Fruit fly (Drosophila melanogaster) whole organism, embryonic: ENCODE results near the gene CG33267.

Experiments used
- CG10654 ChIP-seq: fragments of 200-800 bp; sonication (Bioruptor generic); optimal IDR thresholded peaks from 2 replicates; lab custom pipeline; 2016; ENCODE audit warnings: missing biosample characterization, missing genetic modification characterization
- CG1233 ChIP-seq: fragments of 200-800 bp; sonication (Bioruptor generic); optimal IDR thresholded peaks from 4 replicates; lab custom pipeline; 2018; ENCODE audit warnings: missing biosample characterization, mild to moderate bottlenecking, missing genetic modification characterization
- CG13296 ChIP-seq: fragments of 200-800 bp; sonication (Bioruptor generic); optimal IDR thresholded peaks from 3 replicates; lab custom pipeline; 2018; ENCODE audit warnings: missing biosample characterization, mild to moderate bottlenecking, missing genetic modification characterization
- CG14050 ChIP-seq: fragments of 200-800 bp; sonication (Bioruptor generic); IDR thresholded peaks from 3 replicates; pipeline ENCODE4 v1.3.6; 2022; ENCODE audit warnings: missing biosample characterization, missing genetic modification characterization
- CG14860 ChIP-seq: fragments of 200-800 bp; sonication (Bioruptor generic); IDR thresholded peaks from 3 replicates; pipeline ENCODE4 v1.3.6; 2022; ENCODE audit warnings: missing biosample characterization, missing genetic modification characterization; ENCODE audit not compliant: partially characterized antibody
- CG14965 ChIP-seq: fragments of 200-800 bp; sonication (Bioruptor generic); optimal IDR thresholded peaks from 2 replicates; lab custom pipeline; 2016; ENCODE audit warnings: missing biosample characterization, missing genetic modification characterization, borderline replicate concordance
- CG1647 ChIP-seq: fragments of 200-800 bp; sonication (Bioruptor generic); optimal IDR thresholded peaks from 3 replicates; lab custom pipeline; 2016; ENCODE audit warnings: missing biosample characterization, missing genetic modification characterization
- CG17568 ChIP-seq: fragments of 200-800 bp; sonication (Bioruptor generic); optimal IDR thresholded peaks from 2 replicates; lab custom pipeline; 2018; ENCODE audit warnings: missing biosample characterization, mild to moderate bottlenecking, missing genetic modification characterization, moderate library complexity
- CG18764 ChIP-seq: fragments of 200-800 bp; sonication (Bioruptor generic); optimal IDR thresholded peaks from 3 replicates; lab custom pipeline; 2016; ENCODE audit warnings: missing biosample characterization, missing genetic modification characterization
- CG2116 ChIP-seq: fragments of 200-800 bp; sonication (Bioruptor generic); optimal IDR thresholded peaks from 3 replicates; lab custom pipeline; 2018; ENCODE audit warnings: missing biosample characterization, mild to moderate bottlenecking, missing genetic modification characterization
- CG2678 ChIP-seq: fragments of 200-800 bp; sonication (Bioruptor generic); optimal IDR thresholded peaks from 3 replicates; lab custom pipeline; 2019; ENCODE audit warnings: missing biosample characterization, mild to moderate bottlenecking, missing genetic modification characterization, moderate library complexity
- CG30020 ChIP-seq: fragments of 200-800 bp; optimal IDR thresholded peaks from 2 replicates; lab custom pipeline; 2019; ENCODE audit warnings: missing biosample characterization, mild to moderate bottlenecking, missing genetic modification characterization, moderate library complexity
- CG31388 ChIP-seq: fragments of 200-800 bp; sonication (Bioruptor generic); optimal IDR thresholded peaks from 2 replicates; lab custom pipeline; 2016; ENCODE audit warnings: missing biosample characterization, missing genetic modification characterization
- CG32767 ChIP-seq: fragments of 200-800 bp; sonication (Bioruptor generic); IDR thresholded peaks from 2 replicates; pipeline ENCODE4 v1.3.6; 2022; ENCODE audit warnings: missing biosample characterization, missing genetic modification characterization
- CG33213 ChIP-seq: fragments of 200-800 bp; sonication (Bioruptor generic); optimal IDR thresholded peaks from 3 replicates; lab custom pipeline; 2016; ENCODE audit warnings: missing biosample characterization, missing genetic modification characterization
- CG3407 ChIP-seq: fragments of 200-800 bp; sonication (Bioruptor generic); optimal IDR thresholded peaks from 2 replicates; lab custom pipeline; 2018; ENCODE audit warnings: missing biosample characterization, mild to moderate bottlenecking, missing genetic modification characterization
- CG4617 ChIP-seq: fragments of 200-800 bp; sonication (Bioruptor generic); optimal IDR thresholded peaks from 3 replicates; lab custom pipeline; 2016; ENCODE audit warnings: missing biosample characterization, missing genetic modification characterization, borderline replicate concordance
- CG7372 ChIP-seq: fragments of 200-800 bp; sonication (Bioruptor generic); IDR thresholded peaks from 2 replicates; pipeline ENCODE4 v1.3.6; 2022; ENCODE audit warnings: missing biosample characterization, missing genetic modification characterization
- CG8924 ChIP-seq: fragments of 200-800 bp; optimal IDR thresholded peaks from 3 replicates; lab custom pipeline; 2019; ENCODE audit warnings: missing biosample characterization, mild to moderate bottlenecking, missing genetic modification characterization, moderate library complexity
- Camta ChIP-seq: fragments of 200-800 bp; sonication (Bioruptor generic); optimal IDR thresholded peaks from 2 replicates; lab custom pipeline; 2016; ENCODE audit warnings: missing biosample characterization, missing genetic modification characterization
- Dad ChIP-seq: fragments of 200-800 bp; sonication (Bioruptor generic); optimal IDR thresholded peaks from 3 replicates; lab custom pipeline; 2016; ENCODE audit warnings: missing biosample characterization, missing genetic modification characterization
- Fer1 ChIP-seq: fragments of 200-800 bp; sonication (Bioruptor generic); optimal IDR thresholded peaks from 2 replicates; lab custom pipeline; 2017; ENCODE audit warnings: missing biosample characterization, mild to moderate bottlenecking, missing genetic modification characterization
- Hand ChIP-seq: fragments of 200-800 bp; sonication (Bioruptor generic); optimal IDR thresholded peaks from 2 replicates; lab custom pipeline; 2017; ENCODE audit warnings: mild to moderate bottlenecking, missing biosample characterization, missing genetic modification reagents, missing genetic modification characterization
- Hr78 ChIP-seq, 2 experiments: fragments of 200-800 bp in 1 of 2; fragments of >200 bp in 1 of 2; sonication (Bioruptor generic) in 1 of 2; optimal IDR thresholded peaks; 2 replicates each; lab custom pipeline; 2017 to 2019; ENCODE audit warnings: missing biosample characterization in 2 of 2, missing genetic modification characterization in 2 of 2, mild to moderate bottlenecking in 1 of 2, moderate library complexity in 1 of 2
- Lhr ChIP-seq: fragments of 200-800 bp; sonication (Bioruptor generic); optimal IDR thresholded peaks from 3 replicates; lab custom pipeline; 2017; ENCODE audit warnings: mild to moderate bottlenecking, missing biosample characterization, missing genetic modification reagents, missing genetic modification characterization
- Lim3 ChIP-seq: fragments of 200-800 bp; sonication (Bioruptor generic); IDR thresholded peaks from 2 replicates; pipeline ENCODE4 v1.3.6; 2022; ENCODE audit warnings: missing biosample characterization, missing genetic modification characterization
- MTF-1 ChIP-seq: fragments of 200-800 bp; sonication (Bioruptor generic); optimal IDR thresholded peaks from 2 replicates; lab custom pipeline; 2018; ENCODE audit warnings: missing biosample characterization, mild to moderate bottlenecking, missing genetic modification characterization, borderline replicate concordance
- Myb ChIP-seq: fragments of 200-800 bp; sonication (Bioruptor generic); optimal IDR thresholded peaks from 2 replicates; lab custom pipeline; 2016; ENCODE audit warnings: missing biosample characterization, missing genetic modification characterization
- Oli ChIP-seq: fragments of 200-800 bp; sonication (Bioruptor generic); optimal IDR thresholded peaks from 2 replicates; lab custom pipeline; 2018; ENCODE audit warnings: missing biosample characterization, mild to moderate bottlenecking, missing genetic modification characterization, moderate library complexity
- Xbp1 ChIP-seq: fragments of 200-800 bp; sonication (Bioruptor generic); optimal IDR thresholded peaks from 3 replicates; lab custom pipeline; 2016; ENCODE audit warnings: missing biosample characterization, mild to moderate bottlenecking, missing genetic modification characterization
- br ChIP-seq: fragments of >200 bp; optimal IDR thresholded peaks from 2 replicates; lab custom pipeline; 2017
- bsh ChIP-seq, 2 experiments: fragments of 200-800 bp; sonication (Bioruptor generic); optimal IDR thresholded peaks; 2 replicates each; lab custom pipeline; 2017 to 2018; ENCODE audit warnings: mild to moderate bottlenecking in 2 of 2, missing biosample characterization in 2 of 2, missing genetic modification characterization in 2 of 2, moderate library complexity in 1 of 2
- crol ChIP-seq: fragments of 200-800 bp; sonication (Bioruptor generic); IDR thresholded peaks from 2 replicates; pipeline ENCODE4 v1.3.6; 2022; ENCODE audit warnings: missing biosample characterization, missing genetic modification characterization
- dysf ChIP-seq: fragments of 200-800 bp; sonication (Bioruptor generic); IDR thresholded peaks from 3 replicates; pipeline ENCODE4 v1.3.6; 2022; ENCODE audit warnings: missing biosample characterization, missing genetic modification characterization
- fd102C ChIP-seq: fragments of 200-800 bp; sonication (Bioruptor generic); optimal IDR thresholded peaks from 2 replicates; lab custom pipeline; 2018; ENCODE audit warnings: missing biosample characterization, mild to moderate bottlenecking, missing genetic modification characterization, moderate library complexity
- hbn ChIP-seq: fragments of 200-800 bp; sonication (Bioruptor generic); IDR thresholded peaks from 2 replicates; pipeline ENCODE4 v1.3.6; 2022; ENCODE audit warnings: missing biosample characterization, missing genetic modification characterization; ENCODE audit not compliant: partially characterized antibody
- lab ChIP-seq: fragments of 200-800 bp; sonication (Bioruptor generic); optimal IDR thresholded peaks from 3 replicates; lab custom pipeline; 2017; ENCODE audit warnings: missing biosample characterization, missing genetic modification characterization, mild to moderate bottlenecking, moderate library complexity, missing genetic modification reagents
- rib ChIP-seq: fragments of 200-800 bp; sonication (Bioruptor generic); IDR thresholded peaks from 2 replicates; pipeline ENCODE4 v1.3.6; 2022; ENCODE audit warnings: missing biosample characterization, missing genetic modification characterization
- salm ChIP-seq: fragments of 200-800 bp; sonication (Bioruptor generic); optimal IDR thresholded peaks from 2 replicates; lab custom pipeline; 2018; ENCODE audit warnings: missing biosample characterization, mild to moderate bottlenecking, missing genetic modification characterization
- schlank ChIP-seq: fragments of 200-800 bp; sonication (Bioruptor generic); optimal IDR thresholded peaks from 2 replicates; lab custom pipeline; 2018; ENCODE audit warnings: missing biosample characterization, mild to moderate bottlenecking, missing genetic modification characterization
- scrt ChIP-seq: fragments of 200-800 bp; sonication (Bioruptor generic); optimal IDR thresholded peaks from 2 replicates; lab custom pipeline; 2018; ENCODE audit warnings: missing biosample characterization, mild to moderate bottlenecking, missing genetic modification characterization, moderate library complexity
- sens ChIP-seq: fragments of 200-800 bp; sonication (Bioruptor generic); peaks from one replicate; lab custom pipeline; 2016; ENCODE audit warnings: missing biosample characterization, missing genetic modification characterization
- sisA ChIP-seq: fragments of 200-800 bp; sonication (Bioruptor generic); IDR thresholded peaks from 2 replicates; pipeline ENCODE4 v1.3.6; 2022; ENCODE audit warnings: missing biosample characterization, missing genetic modification characterization
- tap ChIP-seq: fragments of 200-800 bp; optimal IDR thresholded peaks from 3 replicates; lab custom pipeline; 2019; ENCODE audit warnings: missing biosample characterization, mild to moderate bottlenecking, missing genetic modification characterization, moderate library complexity
- tup ChIP-seq: fragments of 200-800 bp; sonication (Bioruptor generic); optimal IDR thresholded peaks from 2 replicates; lab custom pipeline; 2016; ENCODE audit warnings: missing biosample characterization, mild to moderate bottlenecking, missing genetic modification characterization, moderate library complexity
- vnd ChIP-seq: fragments of 200-800 bp; sonication (Bioruptor generic); IDR thresholded peaks from 3 replicates; pipeline ENCODE4 v1.3.6; 2022; ENCODE audit warnings: missing biosample characterization, missing genetic modification characterization; ENCODE audit not compliant: partially characterized antibody

Gene CG33267

dm6 chr3L:11609835-11610234, 45.6 kb downstream of the CG33267 start, which contains the start of gene CG42832 (continued):
- TF ChIP-seq Xbp1 (no peak), CG1233 (GFP tag; lab: Kevin White, UChicago) (no peak), Oli (tag; lab: Kevin White, UChicago) (no peak), CG14050 (GFP tag; lab: Robert Waterston, UW) (no peak), CG33213 (GFP tag; lab: Kevin White, UChicago) (no peak), CG18764 (no peak), CG31388 (GFP tag; lab: Kevin White, UChicago) (no peak), Lim3 (GFP tag; lab: Robert Waterston, UW) (no peak), Myb (GFP tag; lab: Kevin White, UChicago) (no peak), CG7372 (no peak), CG2678 (tag; lab: Kevin White, UChicago) (no peak), tup (GFP tag; lab: Kevin White, UChicago) (no peak), CG13296 (peak; percentile 6), MTF-1 (GFP tag; lab: Kevin White, UChicago) (no peak), Camta (GFP tag; lab: Kevin White, UChicago) (no peak), Hand (GFP tag; lab: Kevin White, UChicago) (no peak), Lhr (GFP tag; lab: Kevin White, UChicago) (no peak), Fer1 (GFP tag; lab: Kevin White, UChicago) (peak; percentile 21), lab (GFP tag; lab: Kevin White, UChicago) (peak; percentile 52), crol (no peak), Hr78 (GFP tag; optimal IDR thresholded peaks at IDR 0.05; lab: Kevin White, UChicago) (no peak), CG2116 (GFP tag; lab: Kevin White, UChicago) (no peak), CG8924 (no peak), br (lab: Kevin White, UChicago) (no peak), CG3407 (GFP tag; lab: Kevin White, UChicago) (no peak), fd102C (no peak), CG14965 (GFP tag; lab: Kevin White, UChicago) (no peak), schlank (tag; lab: Kevin White, UChicago) (no peak), hbn (no peak), rib (GFP tag; lab: Robert Waterston, UW) (no peak), scrt (GFP tag; lab: Kevin White, UChicago) (no peak)

dm6 chr3L:11620001-11620400, 55.7 kb downstream of the CG33267 start, which contains the start of gene Muc68Ca:
TSS of gene Muc68Ca (minus strand) at chr3L:11620101.
- TF ChIP-seq sens (GFP tag; lab: Kevin White, UChicago): no peak
- TF ChIP-seq bsh (GFP tag; optimal IDR thresholded peaks at IDR 0.05; lab: Kevin White, UChicago): no peak
- no peak for TF ChIP-seq CG10654
- TF ChIP-seq dysf (GFP tag; lab: Robert Waterston, UW): no peak
- no peak for TF ChIP-seq salm
- TF ChIP-seq CG1647 (GFP tag; lab: Kevin White, UChicago): no peak
- TF ChIP-seq CG17568 (GFP tag; lab: Kevin White, UChicago): no peak
- TF ChIP-seq Xbp1: no peak
- TF ChIP-seq CG30020 (tag; lab: Kevin White, UChicago): no peak
- no peak for TF ChIP-seq sisA
- TF ChIP-seq CG4617 (GFP tag; lab: Kevin White, UChicago): no peak
- no peak for TF ChIP-seq CG32767 (GFP tag; lab: Robert Waterston, UW)
- TF ChIP-seq tap (tag; lab: Kevin White, UChicago): no peak
- TF ChIP-seq CG14860: no peak
- no peak for TF ChIP-seq Dad
- no peak for TF ChIP-seq vnd (GFP tag; lab: Robert Waterston, UW)
